Worm (Caenorhabditis elegans) whole organism, mixed stage, embryonic: ENCODE results near the gene Y43F8B.18.
A peak's percentile ranks its signal among the peaks of the same experiment; 100 is the strongest.

Experiments used
- M03D4.4 ChIP-seq: sonication (generic microtip); optimal IDR thresholded peaks from 2 replicates; lab custom pipeline; 2017; ENCODE audit warnings: mild to moderate bottlenecking, missing genetic modification characterization, missing compliant biosample characterization
- bed-3 ChIP-seq: fragments of 200-800 bp; sonication (Bioruptor generic); optimal IDR thresholded peaks from 3 replicates; lab custom pipeline; 2018; ENCODE audit warnings: mild to moderate bottlenecking, missing genetic modification characterization, moderate library complexity, missing compliant biosample characterization
- blmp-1 ChIP-seq: fragments of 150-350 bp; optimal IDR thresholded peaks from 2 replicates; lab custom pipeline; 2014; ENCODE audit warnings: missing biosample characterization, missing genetic modification characterization
- ceh-39 ChIP-seq: fragments of 150-350 bp; optimal IDR thresholded peaks from 2 replicates; lab custom pipeline; 2014; ENCODE audit warnings: missing biosample characterization, missing genetic modification characterization
- ceh-83 ChIP-seq: fragments of 200-800 bp; sonication (Bioruptor generic); optimal IDR thresholded peaks from 2 replicates; lab custom pipeline; 2018; ENCODE audit warnings: mild to moderate bottlenecking, missing genetic modification characterization, missing compliant biosample characterization
- ces-1 ChIP-seq: fragments of 150-350 bp; optimal IDR thresholded peaks from 2 replicates; lab custom pipeline; 2014; ENCODE audit warnings: missing biosample characterization, missing genetic modification reagents, missing genetic modification characterization
- cnd-1 ChIP-seq: fragments of 200-800 bp; sonication (Bioruptor generic); optimal IDR thresholded peaks from 2 replicates; lab custom pipeline; 2018; ENCODE audit warnings: mild to moderate bottlenecking, missing genetic modification characterization, missing compliant biosample characterization
- drap-1 ChIP-seq: fragments of 200-800 bp; sonication (Bioruptor generic); optimal IDR thresholded peaks from 3 replicates; lab custom pipeline; 2018; ENCODE audit warnings: mild to moderate bottlenecking, missing genetic modification characterization, missing compliant biosample characterization
- elt-3 ChIP-seq: fragments of 150-350 bp; optimal IDR thresholded peaks from 2 replicates; lab custom pipeline; 2014; ENCODE audit warnings: missing biosample characterization, missing genetic modification characterization
- flh-1 ChIP-seq: fragments of 200-800 bp; sonication (Bioruptor generic); optimal IDR thresholded peaks from 2 replicates; lab custom pipeline; 2018; ENCODE audit warnings: mild to moderate bottlenecking, missing genetic modification characterization, moderate library complexity, missing compliant biosample characterization
- ham-2 ChIP-seq: fragments of 200-800 bp; sonication (Bioruptor generic); optimal IDR thresholded peaks from 2 replicates; lab custom pipeline; 2018; ENCODE audit warnings: mild to moderate bottlenecking, missing genetic modification characterization, missing compliant biosample characterization
- hlh-1 ChIP-seq: fragments of 150-350 bp; optimal IDR thresholded peaks from 2 replicates; lab custom pipeline; 2014; ENCODE audit warnings: missing biosample characterization, missing genetic modification reagents, missing genetic modification characterization
- lin-32 ChIP-seq: fragments of 200-800 bp; sonication (Bioruptor generic); optimal IDR thresholded peaks from 2 replicates; lab custom pipeline; 2018; ENCODE audit warnings: mild to moderate bottlenecking, missing genetic modification characterization, missing compliant biosample characterization
- lsy-2 ChIP-seq: fragments of 150-350 bp; optimal IDR thresholded peaks from 2 replicates; lab custom pipeline; 2014; ENCODE audit warnings: missing biosample characterization, missing genetic modification characterization
- mab-5 ChIP-seq: fragments of 150-350 bp; optimal IDR thresholded peaks from 2 replicates; lab custom pipeline; 2014; ENCODE audit warnings: missing biosample characterization, missing genetic modification characterization
- mls-2 ChIP-seq: sonication (generic microtip); optimal IDR thresholded peaks from 2 replicates; lab custom pipeline; 2016; ENCODE audit warnings: mild to moderate bottlenecking, missing genetic modification characterization, moderate library complexity, missing compliant biosample characterization
- nhr-12 ChIP-seq: fragments of 150-350 bp; optimal IDR thresholded peaks from 2 replicates; lab custom pipeline; 2014; ENCODE audit warnings: missing biosample characterization, missing genetic modification characterization
- nhr-2 ChIP-seq: fragments of 150-350 bp; optimal IDR thresholded peaks from 2 replicates; lab custom pipeline; 2014; ENCODE audit warnings: missing biosample characterization, missing genetic modification characterization
- nhr-76 ChIP-seq: sonication (generic microtip); optimal IDR thresholded peaks from 2 replicates; lab custom pipeline; 2017; ENCODE audit warnings: missing biosample characterization, missing genetic modification characterization
- pha-4 ChIP-seq: fragments of 150-350 bp; optimal IDR thresholded peaks from 2 replicates; lab custom pipeline; 2018; ENCODE audit warnings: missing biosample characterization, missing genetic modification reagents, missing genetic modification characterization
- sem-2 ChIP-seq: fragments of 200-800 bp; sonication (Bioruptor generic); optimal IDR thresholded peaks from 2 replicates; lab custom pipeline; 2018; ENCODE audit warnings: mild to moderate bottlenecking, missing genetic modification characterization, missing compliant biosample characterization
- snpc-4 ChIP-seq: fragments of 150-350 bp; optimal IDR thresholded peaks from 2 replicates; lab custom pipeline; 2014; ENCODE audit warnings: missing biosample characterization, missing genetic modification characterization
- sptf-1 ChIP-seq: sonication (generic microtip); optimal IDR thresholded peaks from 2 replicates; lab custom pipeline; 2017; ENCODE audit warnings: mild to moderate bottlenecking, missing genetic modification characterization, moderate library complexity, missing compliant biosample characterization
- tbx-8 ChIP-seq: fragments of 200-800 bp; sonication (Bioruptor generic); optimal IDR thresholded peaks from 2 replicates; lab custom pipeline; 2018; ENCODE audit warnings: mild to moderate bottlenecking, missing genetic modification characterization, moderate library complexity, missing compliant biosample characterization
- unc-120 ChIP-seq: sonication (generic microtip); optimal IDR thresholded peaks from 2 replicates; lab custom pipeline; 2017; ENCODE audit warnings: missing genetic modification characterization, missing compliant biosample characterization; ENCODE audit not compliant: poor library complexity, severe bottlenecking
- unc-39 ChIP-seq: fragments of 150-350 bp; optimal IDR thresholded peaks from 2 replicates; lab custom pipeline; 2014; ENCODE audit warnings: missing biosample characterization, missing genetic modification characterization
- zip-8 ChIP-seq: fragments of 150-350 bp; optimal IDR thresholded peaks from 2 replicates; lab custom pipeline; 2014; ENCODE audit warnings: missing biosample characterization, missing genetic modification characterization
- ztf-11 ChIP-seq: fragments of 150-350 bp; optimal IDR thresholded peaks from 2 replicates; lab custom pipeline; 2014; ENCODE audit warnings: missing biosample characterization, missing genetic modification characterization

Gene Y43F8B.18

ce11 chrV:19495145-19495544 is 9.4 kb downstream of the Y43F8B.18 start:
- no peak for TF ChIP-seq sptf-1 (tag; lab: Kevin White, UChicago)
- peak; percentile 8 for TF ChIP-seq drap-1
- TF ChIP-seq, all 35 proteins: peak for 1

ce11 chrV:19495587-19495986 is 9.8 kb downstream of the Y43F8B.18 start, which contains the start of gene scl-21:
scl-21 (minus strand) TSS chrV:19495687.
- TF ChIP-seq M03D4.4 (no peak), elt-3 (tag; lab: Kevin White, UChicago) (no peak), lsy-2 (tag; lab: Kevin White, UChicago) (no peak), flh-1 (GFP tag; lab: Kevin White, UChicago) (no peak), snpc-4 (tag; lab: Kevin White, UChicago) (no peak), sem-2 (GFP tag; lab: Kevin White, UChicago) (no peak), mls-2 (no peak), zip-8 (no peak), ztf-11 (tag; lab: Kevin White, UChicago) (no peak), drap-1 (no peak), ceh-83 (GFP tag; lab: Kevin White, UChicago) (no peak)

DNA sequence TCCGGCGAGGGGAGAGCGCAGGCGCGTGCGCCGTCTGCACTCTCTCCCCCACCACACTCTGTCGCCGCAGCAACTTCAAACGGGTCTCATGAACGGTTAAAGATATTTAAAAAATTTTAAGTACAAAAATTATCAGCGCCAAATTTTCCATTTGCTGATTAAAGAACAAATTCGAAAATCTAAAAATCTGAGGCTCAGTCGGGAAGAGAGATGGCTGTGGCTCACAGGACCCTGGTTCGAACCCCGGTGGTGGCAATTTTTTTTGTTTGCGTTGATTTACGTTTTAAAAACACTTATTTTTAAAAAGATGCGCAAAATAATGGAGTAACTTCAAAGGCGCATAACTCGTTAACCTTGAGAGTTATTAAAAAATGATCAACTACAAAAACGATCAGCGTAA is 11.3 kb downstream of the Y43F8B.18 start:
- TF ChIP-seq ces-1 (no peak), ham-2 (GFP tag; lab: Kevin White, UChicago) (no peak), nhr-12 (tag; lab: Kevin White, UChicago) (no peak), bed-3 (no peak), cnd-1 (tag; lab: Kevin White, UChicago) (no peak), unc-39 (no peak), nhr-2 (tag; lab: Kevin White, UChicago) (no peak), unc-120 (no peak), hlh-1 (no peak), ceh-39 (tag; lab: Kevin White, UChicago) (no peak), elt-3 (tag; lab: Kevin White, UChicago) (no peak), pha-4 (tag; lab: Kevin White, UChicago) (no peak), mab-5 (tag; lab: Kevin White, UChicago) (no peak), zip-8 (no peak)

- TF ChIP-seq sem-2 (GFP tag; lab: Kevin White, UChicago) (no peak), sptf-1 (tag; lab: Kevin White, UChicago) (no peak), M03D4.4 (no peak)
- TF ChIP-seq, all 35 proteins: peak for 0
Measured at ce11 chrV:19501389-19501788, 15.6 kb downstream of the Y43F8B.18 start.

- no peak for TF ChIP-seq lin-32 (GFP tag; lab: Kevin White, UChicago)
- TF ChIP-seq drap-1: no peak
- TF ChIP-seq M03D4.4: no peak
- no peak for TF ChIP-seq snpc-4 (tag; lab: Kevin White, UChicago)
- no peak for TF ChIP-seq elt-3 (tag; lab: Kevin White, UChicago)
- TF ChIP-seq unc-120: no peak
- TF ChIP-seq tbx-8 (GFP tag; lab: Kevin White, UChicago): no peak
Measured at ce11 chrV:19502579-19503151, 16.9 kb downstream of the Y43F8B.18 start, which contains the start of gene Y43F8B.3. Y43F8B.3 (plus strand) TSS chrV:19503101.

DNA sequence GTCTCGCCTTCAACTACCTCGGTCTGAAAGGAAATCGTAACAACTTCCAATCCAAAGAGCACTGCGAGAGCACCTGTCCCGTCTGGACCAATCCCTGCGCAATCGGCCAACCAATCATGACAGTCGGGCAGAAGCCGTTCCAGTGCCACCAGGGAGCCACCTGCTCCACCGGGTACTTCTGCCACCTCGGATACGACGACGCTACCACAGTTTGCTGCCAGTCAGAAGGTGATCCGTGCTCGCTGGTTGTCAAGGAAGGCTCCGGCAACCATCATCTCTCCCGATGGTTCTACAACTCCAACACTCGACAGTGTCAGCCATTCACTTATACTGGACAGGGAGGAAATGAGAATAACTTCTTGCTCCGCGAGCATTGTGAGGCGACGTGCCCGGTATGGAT is 23.3 kb downstream of the Y43F8B.18 start:
- TF ChIP-seq ceh-83 (GFP tag; lab: Kevin White, UChicago): no peak
- TF ChIP-seq zip-8: no peak
- no peak for TF ChIP-seq pha-4 (tag; lab: Kevin White, UChicago)
- no peak for TF ChIP-seq sem-2 (GFP tag; lab: Kevin White, UChicago)
- no peak for TF ChIP-seq nhr-76 (tag; lab: Kevin White, UChicago)
- TF ChIP-seq blmp-1 (tag; lab: Kevin White, UChicago): no peak
- no peak for TF ChIP-seq tbx-8 (GFP tag; lab: Kevin White, UChicago)
- TF ChIP-seq mls-2: no peak
- TF ChIP-seq, all 35 proteins: peak for 0

ce11 chrV:19510352-19510751 is 24.6 kb downstream of the Y43F8B.18 start:
- TF ChIP-seq ceh-83 (GFP tag; lab: Kevin White, UChicago) (no peak), ham-2 (GFP tag; lab: Kevin White, UChicago) (no peak), ztf-11 (tag; lab: Kevin White, UChicago) (no peak), zip-8 (no peak), nhr-2 (tag; lab: Kevin White, UChicago) (no peak), ceh-39 (tag; lab: Kevin White, UChicago) (no peak)
- TF ChIP-seq, all 35 proteins: peak for 0
